Worm (Caenorhabditis elegans) whole organism, L3 larva: Measurements from ENCODE around the gene srw-83.
"Not testable (repeated sequence)": the region's sequence is repeated elsewhere in the genome, so short reads cannot be mapped to it uniquely, and the experiment has no call there.

Experiments
- R02D3.7 ChIP-seq: fragments of 150-350 bp; optimal IDR thresholded peaks from 2 replicates; lab custom pipeline; 2014; ENCODE audit warnings: missing biosample characterization, missing genetic modification characterization
- ZK546.5 ChIP-seq: sonication (generic microtip); optimal IDR thresholded peaks from 2 replicates; lab custom pipeline; 2017; ENCODE audit warnings: missing biosample characterization, missing genetic modification characterization
- ceh-16 ChIP-seq: sonication (generic microtip); optimal IDR thresholded peaks from 2 replicates; lab custom pipeline; 2017; ENCODE audit warnings: missing biosample characterization, missing genetic modification characterization
- ceh-28 ChIP-seq: fragments of 150-350 bp; optimal IDR thresholded peaks from 2 replicates; lab custom pipeline; 2014; ENCODE audit warnings: missing biosample characterization, missing genetic modification reagents, missing genetic modification characterization
- ceh-82 ChIP-seq: fragments of 150-350 bp; optimal IDR thresholded peaks from 2 replicates; lab custom pipeline; 2014; ENCODE audit warnings: missing biosample characterization, missing genetic modification characterization
- ceh-9 ChIP-seq: sonication (generic microtip); optimal IDR thresholded peaks from 2 replicates; lab custom pipeline; 2018; ENCODE audit warnings: missing biosample characterization, missing genetic modification characterization
- daf-12 ChIP-seq: fragments of 150-350 bp; optimal IDR thresholded peaks from 2 replicates; lab custom pipeline; 2014; ENCODE audit warnings: missing biosample characterization, missing genetic modification reagents, missing genetic modification characterization
- egl-27 ChIP-seq: sonication (generic microtip); optimal IDR thresholded peaks from 4 replicates; lab custom pipeline; 2017; ENCODE audit warnings: missing biosample characterization, missing genetic modification reagents, missing genetic modification characterization
- egl-5 ChIP-seq: fragments of 150-350 bp; optimal IDR thresholded peaks from 2 replicates; lab custom pipeline; 2017; ENCODE audit warnings: missing biosample characterization, missing genetic modification reagents, missing genetic modification characterization, inconsistent platforms
- elt-1 ChIP-seq: fragments of 150-350 bp; optimal IDR thresholded peaks from 2 replicates; lab custom pipeline; 2014; ENCODE audit warnings: missing biosample characterization, missing genetic modification characterization
- elt-2 ChIP-seq: sonication (generic microtip); optimal IDR thresholded peaks from 2 replicates; lab custom pipeline; 2016; ENCODE audit warnings: missing genetic modification reagents, mild to moderate bottlenecking, missing genetic modification characterization, missing compliant biosample characterization
- eor-1 ChIP-seq, 2 experiments: fragments of 150-350 bp; optimal IDR thresholded peaks; 2 replicates each; lab custom pipeline; 2014 to 2018; ENCODE audit warnings: missing biosample characterization in 2 of 2, missing genetic modification characterization in 2 of 2
- fkh-10 ChIP-seq: sonication (generic microtip); optimal IDR thresholded peaks from 2 replicates; lab custom pipeline; 2017; ENCODE audit warnings: missing biosample characterization, missing genetic modification reagents, missing genetic modification characterization
- fkh-2 ChIP-seq: fragments of 150-350 bp; optimal IDR thresholded peaks from 2 replicates; lab custom pipeline; 2014; ENCODE audit warnings: missing biosample characterization, missing genetic modification reagents, missing genetic modification characterization
- hmg-11 ChIP-seq: sonication (generic microtip); optimal IDR thresholded peaks from 2 replicates; lab custom pipeline; 2016; ENCODE audit warnings: missing genetic modification characterization, missing compliant biosample characterization
- lin-15B ChIP-seq: fragments of 150-350 bp; optimal IDR thresholded peaks from 2 replicates; lab custom pipeline; 2014; ENCODE audit warnings: missing biosample characterization, missing genetic modification characterization
- lin-39 ChIP-seq: fragments of 150-350 bp; optimal IDR thresholded peaks from 2 replicates; lab custom pipeline; 2018; ENCODE audit warnings: missing biosample characterization, missing genetic modification reagents, missing genetic modification characterization
- mdl-1 ChIP-seq: fragments of 150-350 bp; optimal IDR thresholded peaks from 2 replicates; lab custom pipeline; 2014; ENCODE audit warnings: missing biosample characterization, missing genetic modification characterization
- mml-1 ChIP-seq: fragments of 150-350 bp; sonication (generic microtip); optimal IDR thresholded peaks from 3 replicates; lab custom pipeline; 2014; ENCODE audit warnings: missing biosample characterization, missing genetic modification characterization
- nfya-1 ChIP-seq: sonication (generic microtip); optimal IDR thresholded peaks from 2 replicates; lab custom pipeline; 2017; ENCODE audit warnings: missing genetic modification characterization, mild to moderate bottlenecking, missing compliant biosample characterization, antibody characterized with exemption, moderate library complexity; ENCODE audit not compliant: insufficient read depth
- nhr-11 ChIP-seq: fragments of 150-350 bp; optimal IDR thresholded peaks from 2 replicates; lab custom pipeline; 2014; ENCODE audit warnings: missing biosample characterization, missing genetic modification characterization
- nhr-12 ChIP-seq: fragments of 150-350 bp; optimal IDR thresholded peaks from 2 replicates; lab custom pipeline; 2014; ENCODE audit warnings: missing biosample characterization, missing genetic modification characterization
- nhr-23 ChIP-seq: fragments of 150-350 bp; optimal IDR thresholded peaks from 2 replicates; lab custom pipeline; 2014; ENCODE audit warnings: missing biosample characterization, missing genetic modification reagents, missing genetic modification characterization
- nhr-237 ChIP-seq: fragments of 150-350 bp; optimal IDR thresholded peaks from 2 replicates; lab custom pipeline; 2014; ENCODE audit warnings: missing biosample characterization, missing genetic modification characterization
- nhr-28 ChIP-seq: fragments of 150-350 bp; optimal IDR thresholded peaks from 2 replicates; lab custom pipeline; 2014; ENCODE audit warnings: missing biosample characterization, missing genetic modification characterization
- nhr-43 ChIP-seq: sonication (generic microtip); optimal IDR thresholded peaks from 2 replicates; lab custom pipeline; 2016; ENCODE audit warnings: mild to moderate bottlenecking, missing genetic modification characterization, missing compliant biosample characterization; ENCODE audit not compliant: poor library complexity, severe bottlenecking
- nhr-67 ChIP-seq: fragments of 150-350 bp; optimal IDR thresholded peaks from 2 replicates; lab custom pipeline; 2014; ENCODE audit warnings: missing biosample characterization, missing genetic modification characterization
- nhr-77 ChIP-seq: fragments of 150-350 bp; optimal IDR thresholded peaks from 2 replicates; lab custom pipeline; 2014; ENCODE audit warnings: missing biosample characterization, missing genetic modification characterization
- pha-4 ChIP-seq: fragments of 150-350 bp; optimal IDR thresholded peaks from 2 replicates; lab custom pipeline; 2014; ENCODE audit warnings: missing biosample characterization, missing genetic modification reagents, missing genetic modification characterization
- pqm-1 ChIP-seq: fragments of 150-350 bp; optimal IDR thresholded peaks from 2 replicates; lab custom pipeline; 2017; ENCODE audit warnings: missing biosample characterization, missing genetic modification characterization, inconsistent platforms
- sea-2 ChIP-seq: fragments of 150-350 bp; sonication (generic microtip); optimal IDR thresholded peaks from 4 replicates; lab custom pipeline; 2014; ENCODE audit warnings: missing biosample characterization, missing genetic modification reagents, missing genetic modification characterization
- snpc-4 ChIP-seq: fragments of 150-350 bp; optimal IDR thresholded peaks from 2 replicates; lab custom pipeline; 2014; ENCODE audit warnings: missing biosample characterization, missing genetic modification characterization
- tbx-2 ChIP-seq: sonication (generic microtip); optimal IDR thresholded peaks from 2 replicates; lab custom pipeline; 2016; ENCODE audit warnings: mild to moderate bottlenecking, missing genetic modification characterization, missing compliant biosample characterization
- unc-39 ChIP-seq: sonication (generic microtip); optimal IDR thresholded peaks from 4 replicates; lab custom pipeline; 2017; ENCODE audit warnings: missing biosample characterization, missing genetic modification characterization
- ztf-11 ChIP-seq: fragments of 150-350 bp; optimal IDR thresholded peaks from 2 replicates; lab custom pipeline; 2014; ENCODE audit warnings: missing biosample characterization, missing genetic modification characterization
- ztf-4 ChIP-seq: fragments of 150-350 bp; optimal IDR thresholded peaks from 2 replicates; lab custom pipeline; 2014; ENCODE audit warnings: missing biosample characterization, missing genetic modification characterization

Gene srw-83

ce11 chrV:18431450-18431849 lies 5.1 kb downstream of the srw-83 start, which contains the start of gene srw-82:
Gene srw-82 (plus strand): TSS chrV:18431750.
- TF ChIP-seq nhr-67 (no peak), eor-1 (tag; optimal IDR thresholded peaks at IDR 0.05; lab: Kevin White, UChicago) (no peak), elt-2 (tag; lab: Kevin White, UChicago) (no peak), fkh-2 (tag; lab: Kevin White, UChicago) (no peak), ztf-4 (tag; lab: Kevin White, UChicago) (no peak), R02D3.7 (tag; lab: Kevin White, UChicago) (no peak), tbx-2 (tag; lab: Kevin White, UChicago) (no peak), nhr-237 (tag; lab: Kevin White, UChicago) (no peak), egl-27 (no peak), ceh-9 (tag; lab: Kevin White, UChicago) (no peak), nfya-1 (tag; lab: Kevin White, UChicago) (no peak), pha-4 (tag; lab: Kevin White, UChicago) (no peak), lin-15B (no peak), ztf-11 (no peak), nhr-11 (tag; lab: Kevin White, UChicago) (no peak), daf-12 (tag; lab: Kevin White, UChicago) (no peak), unc-39 (tag; lab: Kevin White, UChicago) (no peak), nhr-77 (tag; lab: Kevin White, UChicago) (no peak)
- TF ChIP-seq, all 47 proteins: peak for 0

DNA sequence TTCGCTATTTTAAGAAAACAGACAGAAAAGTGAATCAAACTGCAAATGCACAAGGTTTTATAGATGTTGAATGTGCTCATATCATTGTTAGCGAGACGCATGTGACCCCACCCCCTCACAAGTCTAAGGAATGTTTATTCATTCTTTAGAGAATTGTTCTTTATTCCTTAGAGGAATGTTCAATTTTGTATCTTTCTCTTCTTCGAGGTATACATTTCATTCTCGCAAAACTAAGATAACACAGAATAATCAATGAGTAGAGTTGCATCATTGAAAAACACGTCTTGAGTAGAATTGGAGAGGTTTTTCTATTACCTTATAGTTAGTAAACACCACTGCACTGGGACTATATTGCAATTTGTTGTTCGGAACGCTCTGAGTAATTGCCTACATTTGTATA lies 8.6 kb downstream of the srw-83 start, which contains the start of gene ZK262.20:
TSS of gene ZK262.20 (minus strand) at position 101 of the 400 bp plus-strand sequence.
- TF ChIP-seq snpc-4 (tag; lab: Kevin White, UChicago) (no peak), R02D3.7 (tag; lab: Kevin White, UChicago) (no peak), ceh-82 (tag; lab: Kevin White, UChicago) (no peak), fkh-10 (GFP tag; lab: Kevin White, UChicago) (no peak), nhr-77 (tag; lab: Kevin White, UChicago) (no peak), ceh-16 (tag; lab: Kevin White, UChicago) (no peak), daf-12 (tag; lab: Kevin White, UChicago) (no peak), nfya-1 (tag; lab: Kevin White, UChicago) (no peak), unc-39 (tag; lab: Kevin White, UChicago) (no peak), sea-2 (GFP tag; lab: Kevin White, UChicago) (no peak), nhr-67 (no peak), hmg-11 (tag; lab: Kevin White, UChicago) (no peak), mdl-1 (no peak), nhr-23 (no peak)

ce11 chrV:18438081-18438480 lies 11.7 kb downstream of the srw-83 start, which contains the start of gene ZK262.8:
Gene ZK262.8 (plus strand): TSS chrV:18438381.
- TF ChIP-seq ceh-9 (tag; lab: Kevin White, UChicago) (no peak), ceh-16 (tag; lab: Kevin White, UChicago) (no peak), nhr-43 (tag; lab: Kevin White, UChicago) (no peak), nhr-11 (tag; lab: Kevin White, UChicago) (no peak), eor-1 (tag; optimal IDR thresholded peaks at IDR 0.05; lab: Kevin White, UChicago) (no peak), sea-2 (GFP tag; lab: Kevin White, UChicago) (no peak), mml-1 (tag; lab: Kevin White, UChicago) (no peak), snpc-4 (tag; lab: Kevin White, UChicago) (no peak), lin-39 (tag; lab: Kevin White, UChicago) (no peak), hmg-11 (tag; lab: Kevin White, UChicago) (no peak)

DNA sequence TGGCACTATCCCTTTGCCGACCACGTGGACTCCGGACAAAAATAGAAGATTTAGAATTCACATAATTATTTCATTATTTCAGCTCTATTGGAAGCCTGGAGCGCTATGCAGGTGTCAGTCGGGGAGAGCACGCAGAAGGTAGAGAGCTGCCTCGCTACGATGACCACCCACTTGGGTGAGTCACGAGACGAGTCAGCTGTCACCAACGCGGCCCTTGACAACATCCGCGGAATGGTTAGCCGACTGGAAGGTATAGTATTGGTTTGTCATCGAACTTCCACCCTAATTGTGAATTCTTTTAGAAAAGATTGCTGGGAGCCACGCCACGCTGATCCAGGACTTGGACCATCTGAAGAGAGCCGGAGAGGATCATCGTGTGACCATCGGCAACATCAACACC lies 13.1 kb downstream of the srw-83 start, which contains the start of gene ZK262.9:
TSS of gene ZK262.9 (plus strand) at position 301 of the 400 bp plus-strand sequence.
- not testable (repeated sequence) for TF ChIP-seq hmg-11, ztf-4, elt-1 (tag; lab: Kevin White, UChicago)

DNA sequence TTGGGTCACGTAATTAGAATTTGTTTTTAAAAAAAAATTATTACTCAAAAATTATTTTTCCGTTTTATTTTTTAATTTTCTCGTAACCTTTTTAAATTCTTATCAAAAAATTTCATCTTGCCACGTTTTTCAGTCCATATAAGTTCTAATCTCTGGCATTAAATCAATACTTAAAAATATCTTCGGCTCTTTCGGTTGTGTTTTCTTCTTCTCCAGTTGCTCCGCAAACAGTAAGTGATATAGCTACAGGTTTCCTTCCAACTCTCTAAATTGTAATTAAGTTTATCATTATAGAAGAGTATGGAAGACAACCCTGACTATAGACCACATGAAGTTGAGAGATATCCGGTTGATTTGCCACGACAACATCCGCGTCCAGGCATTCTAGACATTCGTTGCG lies 17.7 kb downstream of the srw-83 start, which contains the start of gene ZK228.1:
TSS of gene ZK228.1 (plus strand) at position 301 of the 400 bp plus-strand sequence.
- TF ChIP-seq nhr-11 (tag; lab: Kevin White, UChicago) (no peak), ztf-11 (no peak), sea-2 (GFP tag; lab: Kevin White, UChicago) (no peak), nhr-28 (tag; lab: Kevin White, UChicago) (no peak), ceh-28 (tag; lab: Kevin White, UChicago) (no peak), ZK546.5 (tag; lab: Kevin White, UChicago) (no peak), eor-1 (tag; optimal IDR thresholded peaks at IDR 0.05; lab: Kevin White, UChicago) (no peak), elt-2 (tag; lab: Kevin White, UChicago) (no peak), egl-5 (tag; lab: Kevin White, UChicago) (no peak), pqm-1 (tag; lab: Kevin White, UChicago) (no peak), fkh-10 (GFP tag; lab: Kevin White, UChicago) (no peak), nhr-12 (tag; lab: Kevin White, UChicago) (no peak)
